Worm (Caenorhabditis elegans): ENCODE measurements around the gene Y61A9LA.1.
"Not testable (repeated sequence)": the region's sequence is repeated elsewhere in the genome, so short reads cannot be mapped to it uniquely, and the experiment has no call there.

DNA sequence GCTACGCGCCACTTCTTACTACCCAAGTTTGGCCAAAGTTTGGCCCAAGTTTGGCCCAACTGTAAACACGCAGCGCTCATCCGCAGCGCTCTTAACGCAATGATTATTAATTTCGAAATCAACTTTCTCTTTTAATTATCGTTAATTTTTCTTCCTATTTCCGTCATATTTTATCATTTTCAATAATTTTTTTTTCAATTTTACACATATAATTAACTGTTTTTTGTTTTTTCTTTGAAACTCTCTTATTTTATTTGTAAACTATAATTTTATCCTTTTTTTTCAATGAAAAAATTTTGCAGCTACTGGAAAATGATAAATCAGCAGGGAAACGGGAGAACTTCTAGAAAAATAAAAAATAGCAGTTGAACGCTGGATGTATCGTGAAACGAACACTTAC lies 24.7 kb upstream of the Y61A9LA.1 start, which contains the start of gene Y61A9LA.4:
- not testable (repeated sequence) for TF ChIP-seq ceh-9 (tag; optimal IDR thresholded peaks at IDR 0.05); elt-2 (tag; optimal IDR thresholded peaks at IDR 0.05); ets-4 (tag; optimal IDR thresholded peaks at IDR 0.05); K09A11.1 (tag; optimal IDR thresholded peaks at IDR 0.05; ENCODE audit: insufficient read depth); tbx-2 (tag; optimal IDR thresholded peaks at IDR 0.05); ama-1 (optimal IDR thresholded peaks at IDR 0.05); zip-5 (tag; optimal IDR thresholded peaks at IDR 0.05); pha-4 (tag; optimal IDR thresholded peaks at IDR 0.05); lin-11 (tag; optimal IDR thresholded peaks at IDR 0.05); Y22D7AL.16 (tag; optimal IDR thresholded peaks at IDR 0.05); hlh-6 (tag; optimal IDR thresholded peaks at IDR 0.05); fkh-6 (tag; optimal IDR thresholded peaks at IDR 0.05); pha-2 (tag; optimal IDR thresholded peaks at IDR 0.05)
